Fruit fly (Drosophila melanogaster): ENCODE measurements around the gene CG34447.

dm6 chr2L:2370352-2370751 is 49.5 kb downstream of the CG34447 start:
- TF ChIP-seq vri (GFP tag; optimal IDR thresholded peaks at IDR 0.05) (no peak), CG6792 (GFP tag; optimal IDR thresholded peaks at IDR 0.05) (no peak), CG11294 (GFP tag; IDR thresholded peaks at IDR 0.05) (no peak), OdsH (GFP tag; optimal IDR thresholded peaks at IDR 0.05) (no peak), dac (GFP tag; optimal IDR thresholded peaks at IDR 0.05) (no peak), salr (GFP tag; optimal IDR thresholded peaks at IDR 0.05) (no peak), Lpt (GFP tag; optimal IDR thresholded peaks at IDR 0.05) (no peak), CG32006 (GFP tag; optimal IDR thresholded peaks at IDR 0.05) (no peak), Ets21C (GFP tag; optimal IDR thresholded peaks at IDR 0.05) (no peak), fd85E (GFP tag; optimal IDR thresholded peaks at IDR 0.05) (no peak), CG6808 (GFP tag; optimal IDR thresholded peaks at IDR 0.05) (no peak), Hr39 (GFP tag; optimal IDR thresholded peaks at IDR 0.05) (no peak)
